Worm (Caenorhabditis elegans): Measurements from ENCODE around the gene picc-1.

DNA sequence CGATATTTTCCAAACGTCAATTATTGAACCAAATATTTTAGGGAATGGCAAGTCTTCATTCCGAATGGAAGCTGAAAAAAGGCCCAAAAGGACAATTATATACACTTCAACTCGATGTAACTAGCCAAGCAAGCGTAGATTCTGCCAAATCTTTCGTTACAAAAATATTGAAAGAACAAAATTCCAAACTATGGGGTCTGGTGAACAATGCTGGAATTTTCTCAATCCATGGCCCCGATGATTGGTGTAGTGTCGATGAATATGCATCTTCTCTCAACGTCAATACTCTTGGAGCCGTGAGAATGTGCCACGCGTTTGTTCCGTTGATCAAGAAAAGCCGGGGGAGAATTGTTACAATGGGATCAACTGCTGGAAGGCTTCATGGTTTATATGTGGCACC is 34.5 kb upstream of the picc-1 start:
- no peak for TF ChIP-seq K02D7.2 (tag; optimal IDR thresholded peaks at IDR 0.05)
- TF ChIP-seq eyg-1 (tag; optimal IDR thresholded peaks at IDR 0.05) = no peak
- no peak for TF ChIP-seq ahr-1 (tag; optimal IDR thresholded peaks at IDR 0.05)
- no peak for TF ChIP-seq dve-1 (tag; optimal IDR thresholded peaks at IDR 0.05)
- TF ChIP-seq ama-1 (optimal IDR thresholded peaks at IDR 0.05) = no peak
- TF ChIP-seq C08G9.2 (tag; optimal IDR thresholded peaks at IDR 0.05) = no peak
- TF ChIP-seq F13H6.1 (tag; optimal IDR thresholded peaks at IDR 0.05) = no peak
- no peak for TF ChIP-seq nfya-1 (tag; optimal IDR thresholded peaks at IDR 0.05)
- TF ChIP-seq ttx-3 (tag; optimal IDR thresholded peaks at IDR 0.05) = no peak
- TF ChIP-seq ceh-31 (tag; optimal IDR thresholded peaks at IDR 0.05) = no peak
